Worm (Caenorhabditis elegans) whole organism, early embryonic: ENCODE measurements around the gene Y1B5A.1.

Source experiments
- F13C5.2 ChIP-seq: sonication (generic microtip); optimal IDR thresholded peaks from 2 replicates; lab custom pipeline; 2017; ENCODE audit warnings: mild to moderate bottlenecking, missing genetic modification characterization, inconsistent platforms, missing compliant biosample characterization
- ama-1 ChIP-seq: fragments of 150-350 bp; optimal IDR thresholded peaks from 2 replicates; lab custom pipeline; 2014
- flt-1 ChIP-seq: fragments of 200-800 bp; sonication (Bioruptor generic); IDR thresholded peaks from 2 replicates; pipeline ENCODE4 v1.3.6; 2022; ENCODE audit warnings: missing genetic modification characterization, missing compliant biosample characterization
- tbx-11 ChIP-seq: fragments of 200-800 bp; sonication (Bioruptor generic); IDR thresholded peaks from 2 replicates; pipeline ENCODE4 v1.3.6; 2022; ENCODE audit warnings: missing genetic modification characterization, missing compliant biosample characterization

ce11 chrX:7122655-7123054 is 37.5 kb downstream of the Y1B5A.1 start:
- no peak for TF ChIP-seq tbx-11 (GFP tag; lab: Robert Waterston, UW)
- no peak for TF ChIP-seq flt-1 (GFP tag; lab: Robert Waterston, UW)
- TF ChIP-seq ama-1 (lab: Kevin White, UChicago) = no peak
- TF ChIP-seq F13C5.2 (tag; lab: Kevin White, UChicago) = no peak
